Worm (Caenorhabditis elegans) whole organism, early embryonic: Measurements from ENCODE around the gene csn-3.

Experiments
- B0310.2 ChIP-seq: sonication (generic microtip); optimal IDR thresholded peaks from 2 replicates; lab custom pipeline; 2016; ENCODE audit warnings: mild to moderate bottlenecking, missing genetic modification characterization, missing compliant biosample characterization
- F13C5.2 ChIP-seq: sonication (generic microtip); optimal IDR thresholded peaks from 2 replicates; lab custom pipeline; 2017; ENCODE audit warnings: mild to moderate bottlenecking, missing genetic modification characterization, inconsistent platforms, missing compliant biosample characterization
- aly-1 ChIP-seq: sonication (generic microtip); optimal IDR thresholded peaks from 2 replicates; lab custom pipeline; 2016; ENCODE audit warnings: missing genetic modification characterization, missing compliant biosample characterization
- ama-1 ChIP-seq: fragments of 150-350 bp; optimal IDR thresholded peaks from 2 replicates; lab custom pipeline; 2014
- ceh-13 ChIP-seq: fragments of 200-800 bp; sonication (Bioruptor generic); optimal IDR thresholded peaks from 2 replicates; lab custom pipeline; 2018; ENCODE audit warnings: mild to moderate bottlenecking, missing genetic modification characterization, missing compliant biosample characterization
- ceh-36 ChIP-seq: sonication (generic microtip); optimal IDR thresholded peaks from 2 replicates; lab custom pipeline; 2016; ENCODE audit warnings: missing genetic modification characterization, inconsistent platforms, missing compliant biosample characterization
- ets-7 ChIP-seq: sonication (generic microtip); optimal IDR thresholded peaks from 2 replicates; lab custom pipeline; 2016; ENCODE audit warnings: missing genotype, missing genetic modification characterization, missing compliant biosample characterization
- flt-1 ChIP-seq: fragments of 200-800 bp; sonication (Bioruptor generic); IDR thresholded peaks from 2 replicates; pipeline ENCODE4 v1.3.6; 2022; ENCODE audit warnings: missing genetic modification characterization, missing compliant biosample characterization
- hmbx-1 ChIP-seq: sonication (generic microtip); optimal IDR thresholded peaks from 2 replicates; lab custom pipeline; 2016; ENCODE audit warnings: mild to moderate bottlenecking, missing genetic modification characterization, missing compliant biosample characterization
- hmg-4 ChIP-seq: fragments of 200-800 bp; sonication (Bioruptor generic); optimal IDR thresholded peaks from 2 replicates; lab custom pipeline; 2018; ENCODE audit warnings: mild to moderate bottlenecking, missing genetic modification characterization, missing compliant biosample characterization
- hnd-1 ChIP-seq: sonication (generic microtip); optimal IDR thresholded peaks from 2 replicates; lab custom pipeline; 2016; ENCODE audit warnings: missing genetic modification characterization, missing compliant biosample characterization
- pes-1 ChIP-seq: fragments of 200-800 bp; sonication (Bioruptor generic); IDR thresholded peaks from 2 replicates; pipeline ENCODE4 v1.3.6; 2022; ENCODE audit warnings: missing genetic modification reagents, missing genetic modification characterization, missing compliant biosample characterization
- scrt-1 ChIP-seq: fragments of 200-800 bp; sonication (Bioruptor generic); IDR thresholded peaks from 2 replicates; pipeline ENCODE4 v1.3.6; 2022; ENCODE audit warnings: missing genetic modification characterization, missing compliant biosample characterization
- sea-1 ChIP-seq: fragments of 200-800 bp; sonication (Bioruptor generic); conservative IDR thresholded peaks from 2 replicates; pipeline ENCODE4 v1.3.6; 2022; ENCODE audit warnings: missing genetic modification characterization, missing compliant biosample characterization
- tbx-11 ChIP-seq: fragments of 200-800 bp; sonication (Bioruptor generic); IDR thresholded peaks from 2 replicates; pipeline ENCODE4 v1.3.6; 2022; ENCODE audit warnings: missing genetic modification characterization, missing compliant biosample characterization
- tbx-37 ChIP-seq: fragments of 200-800 bp; sonication (Bioruptor generic); conservative IDR thresholded peaks from 2 replicates; pipeline ENCODE4 v1.3.6; 2022; ENCODE audit warnings: missing genetic modification reagents, missing genetic modification characterization, missing compliant biosample characterization
- tra-4 ChIP-seq: sonication (generic microtip); optimal IDR thresholded peaks from 2 replicates; lab custom pipeline; 2017; ENCODE audit warnings: missing genetic modification characterization, missing compliant biosample characterization

The csn-3 gene

DNA sequence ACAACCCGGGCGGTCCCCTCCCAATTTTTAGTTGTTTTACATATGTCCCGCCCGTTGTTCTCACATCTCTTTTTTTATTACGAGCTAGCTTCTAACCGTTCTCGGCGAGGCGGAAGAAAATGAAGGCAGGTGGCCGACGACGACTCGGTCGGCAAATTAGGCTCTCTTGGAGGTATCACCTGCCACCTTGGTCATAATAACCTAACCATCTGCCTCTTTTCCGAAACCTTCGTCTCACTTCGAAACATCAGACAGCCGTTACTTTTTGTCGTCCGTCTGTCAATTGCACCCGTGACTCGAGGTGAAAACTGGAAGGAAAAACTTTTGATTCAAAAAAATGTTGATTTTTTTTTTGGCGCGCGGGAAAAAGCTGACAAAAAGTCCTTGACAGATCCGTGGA is 17.1 kb upstream of the csn-3 start:
- TF ChIP-seq pes-1 (GFP tag; lab: Robert Waterston, UW) (0 out of 2 replicates have a peak, but pooled peaks have one; percentile 35), ceh-36 (tag; lab: Kevin White, UChicago) (no peak), sea-1 (no peak), scrt-1 (GFP tag; lab: Robert Waterston, UW) (0 out of 2 replicates have a peak, but pooled peaks have one; percentile 20), hmg-4 (GFP tag; lab: Kevin White, UChicago) (peak; percentile 6)

DNA sequence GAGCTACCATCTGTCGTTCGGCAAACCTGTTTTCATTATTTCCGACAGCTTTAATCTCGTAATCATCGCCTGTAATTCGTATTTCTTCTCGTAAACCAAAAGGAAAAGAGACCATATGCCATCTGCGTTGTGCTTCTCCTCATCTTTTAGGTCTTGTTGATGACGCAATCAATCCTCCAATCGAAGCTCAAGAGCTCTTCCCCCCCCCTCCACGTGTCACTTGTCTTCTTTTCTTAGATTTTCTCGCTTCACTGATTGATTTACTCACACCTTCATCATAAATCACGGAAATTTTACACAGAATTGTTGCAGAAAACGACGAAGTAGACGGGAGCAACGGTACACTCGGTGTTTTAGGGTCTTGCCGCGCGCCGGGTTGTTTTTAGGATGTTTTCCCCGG is 15.8 kb upstream of the csn-3 start, which contains the start of gene tcl-2:
Gene tcl-2, plus strand, starts transcription at position 388 of the 400 bp plus-strand sequence.
- no peak for TF ChIP-seq ama-1 (lab: Kevin White, UChicago)
- TF ChIP-seq B0310.2 = no peak

DNA sequence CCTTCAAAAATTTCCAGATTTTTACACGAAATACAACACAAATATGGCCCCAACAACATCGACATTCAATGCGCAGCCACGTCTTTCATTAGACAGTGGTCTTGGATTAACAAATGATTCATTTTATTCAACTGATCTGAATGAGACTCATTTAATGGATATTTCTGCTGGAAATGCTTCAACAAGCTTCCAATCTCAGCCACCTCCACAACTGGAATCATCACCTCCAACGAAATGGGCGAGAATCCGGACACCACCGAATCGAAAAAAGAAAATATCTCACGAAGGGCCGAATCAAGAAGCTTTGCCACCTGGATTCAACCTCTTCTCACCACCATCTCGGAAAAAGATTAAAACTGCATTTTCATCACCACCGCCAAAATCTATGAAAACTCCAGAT is 14.8 kb upstream of the csn-3 start:
- TF ChIP-seq pes-1 (GFP tag; lab: Robert Waterston, UW) (no peak), scrt-1 (GFP tag; lab: Robert Waterston, UW) (no peak), ceh-36 (tag; lab: Kevin White, UChicago) (no peak), tbx-37 (no peak), tbx-11 (no peak), flt-1 (GFP tag; lab: Robert Waterston, UW) (no peak), hmbx-1 (tag; lab: Kevin White, UChicago) (no peak), F13C5.2 (tag; lab: Kevin White, UChicago) (no peak), ets-7 (tag; lab: Kevin White, UChicago) (no peak), ama-1 (lab: Kevin White, UChicago) (no peak)

DNA sequence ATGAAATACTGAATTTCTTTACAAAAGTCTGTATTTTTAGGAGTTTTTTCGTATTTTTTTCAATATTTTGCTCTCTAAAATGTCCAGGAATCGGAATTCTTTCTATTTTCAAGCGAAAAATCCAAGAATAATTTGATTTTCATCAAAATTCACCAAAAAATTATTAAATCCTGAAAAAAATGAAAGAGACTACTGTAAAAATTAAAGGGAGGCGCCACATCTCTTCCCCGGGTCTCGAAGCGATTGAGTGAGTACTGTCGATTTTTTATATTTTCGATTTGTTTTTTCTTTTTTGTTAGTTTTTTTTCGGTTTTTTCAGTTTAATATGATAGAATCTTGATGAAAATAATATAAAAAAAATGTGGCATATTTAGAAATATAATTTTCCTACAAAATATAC is 11.0 kb upstream of the csn-3 start:
- TF ChIP-seq flt-1 (GFP tag; lab: Robert Waterston, UW) (no peak), hmbx-1 (tag; lab: Kevin White, UChicago) (no peak), hmg-4 (GFP tag; lab: Kevin White, UChicago) (no peak), hnd-1 (tag; lab: Kevin White, UChicago) (no peak), tra-4 (no peak)

DNA sequence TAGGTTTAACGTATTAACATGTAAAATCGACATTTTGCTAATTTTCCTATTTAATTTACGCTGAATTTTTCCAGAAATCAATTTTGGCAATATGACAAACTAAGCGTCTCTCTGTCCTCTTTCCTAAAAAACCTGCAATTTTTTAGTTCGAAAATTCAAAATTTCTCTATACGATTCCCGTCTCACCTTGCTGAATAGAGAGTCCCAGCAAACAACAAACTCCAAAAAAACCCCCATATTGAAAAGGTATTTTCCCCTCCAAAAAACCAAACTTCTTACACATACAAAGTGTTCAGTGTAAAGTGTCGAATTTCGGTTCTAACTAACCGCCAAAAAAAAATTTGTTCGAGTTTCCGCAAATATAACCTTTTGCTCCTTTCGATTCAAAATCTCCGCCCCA is 10.4 kb upstream of the csn-3 start, which contains the start of gene pnc-1:
Gene pnc-1, plus strand, starts transcription at position 301 of the 400 bp plus-strand sequence.
- TF ChIP-seq F13C5.2 (tag; lab: Kevin White, UChicago) = no peak
- TF ChIP-seq hnd-1 (tag; lab: Kevin White, UChicago) = no peak
- TF ChIP-seq pes-1 (GFP tag; lab: Robert Waterston, UW) = no peak
- TF ChIP-seq hmbx-1 (tag; lab: Kevin White, UChicago) = no peak
- no peak for TF ChIP-seq tbx-11
- no peak for TF ChIP-seq B0310.2
- TF ChIP-seq aly-1 (tag; lab: Kevin White, UChicago) = no peak
- TF ChIP-seq sea-1 = no peak
- no peak for TF ChIP-seq ceh-36 (tag; lab: Kevin White, UChicago)
- no peak for TF ChIP-seq tbx-37
- TF ChIP-seq ceh-13 = no peak
- no peak for TF ChIP-seq ama-1 (lab: Kevin White, UChicago)
- TF ChIP-seq scrt-1 (GFP tag; lab: Robert Waterston, UW) = no peak
- TF ChIP-seq tra-4 = no peak
- TF ChIP-seq flt-1 (GFP tag; lab: Robert Waterston, UW) = no peak
- no peak for TF ChIP-seq hmg-4 (GFP tag; lab: Kevin White, UChicago)
- no peak for TF ChIP-seq ets-7 (tag; lab: Kevin White, UChicago)

DNA sequence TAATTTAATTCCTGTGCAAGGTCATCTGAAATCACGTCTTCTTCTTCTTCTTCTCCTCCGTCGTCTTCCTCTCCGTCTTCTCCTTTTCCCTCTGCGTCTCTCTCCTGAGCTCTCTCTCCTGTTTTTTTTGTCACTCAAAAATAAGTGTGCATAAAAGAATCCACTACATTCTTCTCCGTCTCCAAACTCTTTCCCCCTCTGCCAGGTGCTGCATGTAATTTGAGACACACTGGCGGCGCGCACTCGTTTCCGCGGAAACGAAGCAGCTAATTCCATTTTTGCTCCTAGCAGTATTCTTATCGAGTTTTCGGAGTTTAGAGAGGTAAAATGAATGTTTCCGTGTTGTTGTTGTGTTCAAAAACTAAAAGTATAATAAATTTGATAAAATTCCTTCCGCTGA is 8.4 kb upstream of the csn-3 start:
- no peak for TF ChIP-seq ets-7 (tag; lab: Kevin White, UChicago)
- no peak for TF ChIP-seq tbx-11
- no peak for TF ChIP-seq flt-1 (GFP tag; lab: Robert Waterston, UW)
- no peak for TF ChIP-seq ceh-36 (tag; lab: Kevin White, UChicago)
- TF ChIP-seq hnd-1 (tag; lab: Kevin White, UChicago) = no peak
- no peak for TF ChIP-seq hmg-4 (GFP tag; lab: Kevin White, UChicago)
- TF ChIP-seq ama-1 (lab: Kevin White, UChicago) = no peak
- TF ChIP-seq tbx-37 = no peak
- TF ChIP-seq tra-4 = no peak
- no peak for TF ChIP-seq scrt-1 (GFP tag; lab: Robert Waterston, UW)
- no peak for TF ChIP-seq aly-1 (tag; lab: Kevin White, UChicago)
- no peak for TF ChIP-seq sea-1

DNA sequence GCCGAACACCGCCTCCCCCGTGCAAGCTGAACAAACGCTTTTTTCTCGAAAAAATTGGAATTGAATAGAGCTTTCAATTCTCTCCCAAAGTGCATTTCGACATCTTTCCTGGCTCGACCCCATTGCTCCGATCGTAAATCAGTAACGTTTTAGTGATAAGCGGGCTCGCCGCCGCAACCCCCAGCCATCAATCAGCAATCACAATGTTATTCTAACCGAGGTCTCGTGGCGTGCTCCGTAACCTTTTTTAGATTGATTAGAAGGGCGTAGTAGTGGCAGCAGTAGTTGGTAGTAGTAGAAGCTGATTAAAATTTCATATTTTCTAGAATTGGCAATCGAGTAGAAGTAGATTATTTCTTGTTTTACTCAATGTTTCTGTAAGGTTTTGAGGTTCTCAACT is 7.2 kb upstream of the csn-3 start:
- TF ChIP-seq sea-1 = no peak
- TF ChIP-seq tbx-11 = no peak
- no peak for TF ChIP-seq tbx-37
- no peak for TF ChIP-seq aly-1 (tag; lab: Kevin White, UChicago)
- no peak for TF ChIP-seq ets-7 (tag; lab: Kevin White, UChicago)
- no peak for TF ChIP-seq pes-1 (GFP tag; lab: Robert Waterston, UW)
- TF ChIP-seq flt-1 (GFP tag; lab: Robert Waterston, UW) = no peak

DNA sequence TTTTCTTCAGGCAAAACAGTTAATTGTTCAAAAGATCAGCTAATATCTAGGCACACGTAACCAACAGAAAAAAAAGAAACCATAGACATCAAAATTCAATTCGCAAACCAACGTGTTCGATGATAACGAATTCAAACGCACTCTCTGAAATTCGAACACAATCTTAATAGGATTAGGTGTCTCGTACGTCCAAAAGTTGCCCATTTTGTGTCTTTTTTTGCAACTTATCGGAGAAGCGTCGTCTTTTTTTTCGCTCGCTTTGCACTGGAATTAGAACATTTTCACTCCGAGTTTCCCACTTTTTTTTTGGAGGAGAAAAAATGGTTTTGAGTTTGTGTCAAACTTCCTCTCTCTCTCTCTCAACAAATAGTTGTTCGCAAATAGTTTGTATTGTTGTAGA is 5.5 kb upstream of the csn-3 start:
- TF ChIP-seq hmbx-1 (tag; lab: Kevin White, UChicago) (no peak), scrt-1 (GFP tag; lab: Robert Waterston, UW) (no peak), pes-1 (GFP tag; lab: Robert Waterston, UW) (no peak), tbx-37 (no peak), flt-1 (GFP tag; lab: Robert Waterston, UW) (no peak), sea-1 (no peak), F13C5.2 (tag; lab: Kevin White, UChicago) (no peak), aly-1 (tag; lab: Kevin White, UChicago) (no peak), ceh-13 (no peak)

DNA sequence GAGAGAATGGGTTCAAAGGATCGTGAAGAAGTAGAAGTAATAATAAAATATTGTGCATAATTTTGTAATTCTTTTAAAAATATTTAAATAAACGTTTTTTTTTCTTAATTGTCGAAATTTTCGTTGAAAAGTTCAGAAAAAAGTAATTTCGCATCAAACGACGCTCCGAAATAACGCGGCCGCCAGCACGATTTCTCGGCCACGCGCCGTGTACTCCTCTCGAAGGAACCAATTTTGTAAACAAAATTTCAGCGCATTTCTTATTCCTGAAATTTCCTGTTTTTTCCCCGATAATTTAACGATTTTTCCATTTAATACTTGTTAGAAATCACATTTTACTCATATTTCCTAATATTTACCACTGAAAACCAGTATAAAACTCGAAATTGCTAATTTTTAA is 2.5 kb upstream of the csn-3 start, which contains the start of gene Y38C1AA.12:
Gene Y38C1AA.12, plus strand, starts transcription at position 211 of the 400 bp plus-strand sequence.
- 0 out of 2 replicates have a peak, but pooled peaks have one; percentile 24 for TF ChIP-seq scrt-1 (GFP tag; lab: Robert Waterston, UW)
- TF ChIP-seq B0310.2 = peak; percentile 30
- TF ChIP-seq ama-1 (lab: Kevin White, UChicago) = no peak
- TF ChIP-seq hmg-4 (GFP tag; lab: Kevin White, UChicago) = peak; percentile 32
- peak; percentile 26 for TF ChIP-seq ceh-13
- no peak for TF ChIP-seq hmbx-1 (tag; lab: Kevin White, UChicago)
- peak; percentile 76 for TF ChIP-seq pes-1 (GFP tag; lab: Robert Waterston, UW)
- peak; percentile 7 for TF ChIP-seq ceh-36 (tag; lab: Kevin White, UChicago)
- peak; percentile 55 for TF ChIP-seq F13C5.2 (tag; lab: Kevin White, UChicago)
- TF ChIP-seq aly-1 (tag; lab: Kevin White, UChicago) = no peak
- 0 out of 2 replicates have a peak, but pooled peaks have one; percentile 14 for TF ChIP-seq sea-1
- TF ChIP-seq tbx-37 = peak; percentile 86
- peak; percentile 43 for TF ChIP-seq hnd-1 (tag; lab: Kevin White, UChicago)
- no peak for TF ChIP-seq tbx-11
- peak; percentile 9 for TF ChIP-seq ets-7 (tag; lab: Kevin White, UChicago)
- no peak for TF ChIP-seq flt-1 (GFP tag; lab: Robert Waterston, UW)
- TF ChIP-seq tra-4 = peak; percentile 21
